Fruit fly (Drosophila melanogaster): ENCODE results near the gene CG6418.

The CG6418 gene

dm6 chr3L:10857515-10858023 is 21.3 kb downstream of the CG6418 start (continued):
- TF ChIP-seq ranshi (GFP tag; IDR thresholded peaks at IDR 0.05) (0 out of 2 replicates have a peak, but pooled peaks have one; percentile 46), rib (GFP tag; IDR thresholded peaks at IDR 0.05) (peak; percentile 79), CG15601 (tag; optimal IDR thresholded peaks at IDR 0.05) (no peak), Tbp (GFP tag; optimal IDR thresholded peaks at IDR 0.05) (no peak), H2.0 (GFP tag; IDR thresholded peaks at IDR 0.05) (no peak), CG18599 (GFP tag; optimal IDR thresholded peaks at IDR 0.05) (peak; percentile 30), gce (GFP tag; IDR thresholded peaks at IDR 0.05) (peak; percentile 69; the same call in 1 of the 3 replicates), nerfin-1 (tag; optimal IDR thresholded peaks at IDR 0.05) (peak; percentile 87), CG4707 (GFP tag; optimal IDR thresholded peaks at IDR 0.05) (peak; percentile 46), MBD-R2 (GFP tag; IDR thresholded peaks at IDR 0.05) (peak; percentile 27; the same call in 1 of the 2 replicates), CG5180 (GFP tag; optimal IDR thresholded peaks at IDR 0.05) (peak; percentile 89), CG14014 (GFP tag; IDR thresholded peaks at IDR 0.05) (peak; percentile 21; the same call in 1 of the 2 replicates), CG11398 (GFP tag; optimal IDR thresholded peaks at IDR 0.05) (peak; percentile 18), dmrt99B (tag; optimal IDR thresholded peaks at IDR 0.05) (peak; percentile 46), Aef1 (GFP tag; IDR thresholded peaks at IDR 0.05) (no peak), fd3F (GFP tag; optimal IDR thresholded peaks at IDR 0.05) (peak; percentile 2), CG8944 (GFP tag; optimal IDR thresholded peaks at IDR 0.05) (peak; percentile 23), gem (tag; optimal IDR thresholded peaks at IDR 0.05) (no peak), Kr (GFP tag; optimal IDR thresholded peaks at IDR 0.05) (peak; percentile 70), CoRest (tag; optimal IDR thresholded peaks at IDR 0.05) (peak; percentile 4), cg (GFP tag; optimal IDR thresholded peaks at IDR 0.05) (peak; percentile 90), HLH4C (GFP tag; IDR thresholded peaks at IDR 0.05; ENCODE audit: partially characterized antibody) (peak; percentile 29; the same call in 1 of the 3 replicates), CG8359 (GFP tag; optimal IDR thresholded peaks at IDR 0.05; ENCODE audit: borderline replicate concordance) (no peak), sob (GFP tag; IDR thresholded peaks at IDR 0.05) (peak; percentile 41; the same call in 1 of the 2 replicates), fd64A (GFP tag; optimal IDR thresholded peaks at IDR 0.05) (peak; percentile 44), hkb (optimal IDR thresholded peaks at IDR 0.05) (no peak), hkb (GFP tag; IDR thresholded peaks at IDR 0.05) (peak; percentile 47; the same call in 1 of the 2 replicates), sqz (GFP tag; optimal IDR thresholded peaks at IDR 0.05) (peak; percentile 39), NC2α (GFP tag; optimal IDR thresholded peaks at IDR 0.05) (peak; percentile 35), disco-r (GFP tag; optimal IDR thresholded peaks at IDR 0.05) (no peak), CG9932 (GFP tag; IDR thresholded peaks at IDR 0.05) (peak; percentile 48; the same call in 1 of the 2 replicates), CG7786 (GFP tag; optimal IDR thresholded peaks at IDR 0.05) (no peak), ken (GFP tag; IDR thresholded peaks at IDR 0.05) (peak; percentile 74; the same call in 2 of the 3 replicates), vvl (GFP tag; IDR thresholded peaks at IDR 0.05) (peak; percentile 80), slp2 (GFP tag; optimal IDR thresholded peaks at IDR 0.05) (peak; percentile 7), gsb (GFP tag; IDR thresholded peaks at IDR 0.05) (0 out of 2 replicates have a peak, but pooled peaks have one; percentile 11), CG4424 (GFP tag; optimal IDR thresholded peaks at IDR 0.05) (peak; percentile 100), CG4854 (GFP tag; optimal IDR thresholded peaks at IDR 0.05) (peak; percentile 41), HmgZ (tag; optimal IDR thresholded peaks at IDR 0.05) (peak; percentile 84), CG6813 (GFP tag; optimal IDR thresholded peaks at IDR 0.05) (no peak), psq (GFP tag; optimal IDR thresholded peaks at IDR 0.05) (peak; percentile 45), CG12299 (tag; optimal IDR thresholded peaks at IDR 0.05) (peak; percentile 30), pros (GFP tag; optimal IDR thresholded peaks at IDR 0.05) (peak; percentile 99), Camta (GFP tag; optimal IDR thresholded peaks at IDR 0.05) (peak; percentile 6), CG13424 (tag; optimal IDR thresholded peaks at IDR 0.05) (peak; percentile 0), BEAF-32 (GFP tag; optimal IDR thresholded peaks at IDR 0.05) (no peak), CG43689 (GFP tag; IDR thresholded peaks at IDR 0.05) (no peak), YL-1 (GFP tag; optimal IDR thresholded peaks at IDR 0.05) (no peak), CG2712 (tag; optimal IDR thresholded peaks at IDR 0.05) (peak; percentile 52), CG10654 (GFP tag; optimal IDR thresholded peaks at IDR 0.05) (no peak)
